Worm (Caenorhabditis elegans): Measurements from ENCODE around the gene par-5.

The par-5 gene

DNA sequence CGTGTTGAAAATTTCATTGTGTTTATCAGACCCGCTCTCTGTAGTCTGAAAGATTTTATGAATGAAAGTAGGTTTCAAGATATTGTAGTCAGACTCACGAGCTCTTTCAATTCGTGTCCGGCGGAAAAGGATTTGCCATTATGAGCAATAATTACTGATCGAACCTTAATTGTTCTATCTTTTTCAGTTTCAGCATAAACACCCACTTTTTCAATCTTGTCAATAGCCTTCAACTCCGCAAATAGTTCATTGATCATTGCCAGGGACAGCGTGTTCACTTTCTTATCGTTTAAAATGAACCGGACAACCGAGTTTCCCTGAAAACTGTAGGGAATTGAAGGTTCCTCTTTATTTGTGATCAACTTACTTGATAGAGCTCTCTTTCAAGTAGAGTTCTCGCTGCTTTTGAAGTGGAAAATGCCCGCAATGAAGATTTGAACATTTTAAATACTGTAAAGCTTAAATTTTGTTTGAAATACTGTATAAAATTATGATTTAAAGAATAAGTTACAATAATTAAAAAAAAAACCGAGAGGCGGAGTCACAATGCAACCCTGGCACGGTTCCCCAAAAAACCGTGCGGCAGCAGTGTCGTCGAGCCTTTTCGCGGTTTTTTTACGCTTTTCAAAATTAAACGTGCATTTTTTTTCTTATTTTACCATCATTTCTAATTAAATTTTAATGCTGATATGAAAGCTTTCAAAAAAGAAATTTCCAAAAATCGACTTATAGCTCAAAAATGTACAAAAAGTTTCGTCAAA is 34.4 kb upstream of the par-5 start, which contains the start of gene ech-2:
Gene ech-2 (minus strand): TSS at position 452 of the 761 bp plus-strand sequence.
- no peak for TF ChIP-seq lir-1 (GFP tag; conservative IDR thresholded peaks at IDR 0.05)
- no peak for TF ChIP-seq T07F8.4 (tag; optimal IDR thresholded peaks at IDR 0.05)
- no peak for TF ChIP-seq chd-7 (tag; optimal IDR thresholded peaks at IDR 0.05)
- no peak for TF ChIP-seq ztf-18 (tag; optimal IDR thresholded peaks at IDR 0.05)
- no peak for TF ChIP-seq F39B2.1 (GFP tag; IDR thresholded peaks at IDR 0.05)
- TF ChIP-seq atf-7 (tag; optimal IDR thresholded peaks at IDR 0.05) = no peak
- no peak for TF ChIP-seq F57C9.4 (tag; optimal IDR thresholded peaks at IDR 0.05)
- no peak for TF ChIP-seq B0035.1 (tag; optimal IDR thresholded peaks at IDR 0.05)
- no peak for TF ChIP-seq let-526 (GFP tag; IDR thresholded peaks at IDR 0.05)
- TF ChIP-seq rcor-1 (GFP tag; IDR thresholded peaks at IDR 0.05) = no peak
- TF ChIP-seq lsy-27 (tag; optimal IDR thresholded peaks at IDR 0.05; ENCODE audit: borderline replicate concordance, insufficient read depth) = no peak
- TF ChIP-seq akir-1 (GFP tag; optimal IDR thresholded peaks at IDR 0.05) = no peak
- TF ChIP-seq F22D6.2 (tag; optimal IDR thresholded peaks at IDR 0.05) = no peak
- no peak for TF ChIP-seq ztf-3 (GFP tag; optimal IDR thresholded peaks at IDR 0.05)
- no peak for TF ChIP-seq F49E8.2 (tag; optimal IDR thresholded peaks at IDR 0.05; ENCODE audit: insufficient read depth)
- no peak for TF ChIP-seq nfyb-1 (GFP tag; IDR thresholded peaks at IDR 0.05)
- no peak for TF ChIP-seq ceh-58 (GFP tag; IDR thresholded peaks at IDR 0.05)
- no peak for TF ChIP-seq hrde-1 (tag; optimal IDR thresholded peaks at IDR 0.05; ENCODE audit: borderline replicate concordance)
- no peak for TF ChIP-seq mxl-1 (tag; optimal IDR thresholded peaks at IDR 0.05)
- TF ChIP-seq snpc-1.1 (tag; optimal IDR thresholded peaks at IDR 0.05; ENCODE audit: insufficient read depth) = no peak
- TF ChIP-seq madf-10 (tag; optimal IDR thresholded peaks at IDR 0.05) = no peak
- TF ChIP-seq hlh-26 (GFP tag; conservative IDR thresholded peaks at IDR 0.05) = no peak
- TF ChIP-seq lin-54 (GFP tag; optimal IDR thresholded peaks at IDR 0.05) = peak; percentile 7
- no peak for TF ChIP-seq B0336.3 (GFP tag; IDR thresholded peaks at IDR 0.05)
- TF ChIP-seq pha-4 (tag; optimal IDR thresholded peaks at IDR 0.05) = no peak
- TF ChIP-seq tbp1 (GFP tag; optimal IDR thresholded peaks at IDR 0.05) = no peak
- TF ChIP-seq mcd-1 (GFP tag; IDR thresholded peaks at IDR 0.05) = peak; percentile 45
- no peak for TF ChIP-seq zim-3 (tag; optimal IDR thresholded peaks at IDR 0.05)
- TF ChIP-seq ceh-27 (GFP tag; optimal IDR thresholded peaks at IDR 0.05) = no peak
- TF ChIP-seq F57A8.1 (GFP tag; optimal IDR thresholded peaks at IDR 0.05) = no peak
- no peak for TF ChIP-seq egl-18 (GFP tag; IDR thresholded peaks at IDR 0.05)
- no peak for TF ChIP-seq cebp-1 (GFP tag; IDR thresholded peaks at IDR 0.05)
- TF ChIP-seq cebp-1 (tag; optimal IDR thresholded peaks at IDR 0.05) = no peak
- no peak for TF ChIP-seq ceh-79 (tag; optimal IDR thresholded peaks at IDR 0.05)
- no peak for TF ChIP-seq unc-130 (GFP tag; optimal IDR thresholded peaks at IDR 0.05)
- TF ChIP-seq let-607 (tag; optimal IDR thresholded peaks at IDR 0.05) = no peak
- no peak for TF ChIP-seq C06A6.2 (GFP tag; conservative IDR thresholded peaks at IDR 0.05)
- peak; percentile 66 for TF ChIP-seq efl-1 (GFP tag; optimal IDR thresholded peaks at IDR 0.05)
- no peak for TF ChIP-seq ccch-3 (GFP tag; optimal IDR thresholded peaks at IDR 0.05)
- TF ChIP-seq lin-40 (tag; optimal IDR thresholded peaks at IDR 0.05) = no peak
- TF ChIP-seq Y67H2A.10 (GFP tag; conservative IDR thresholded peaks at IDR 0.05) = no peak
- no peak for TF ChIP-seq egrh-3 (GFP tag; IDR thresholded peaks at IDR 0.05)
- TF ChIP-seq bed-2 (GFP tag; IDR thresholded peaks at IDR 0.05) = no peak
- TF ChIP-seq ztf-26 (tag; optimal IDR thresholded peaks at IDR 0.05) = no peak
- no peak for TF ChIP-seq aptf-3 (GFP tag; IDR thresholded peaks at IDR 0.05)
- TF ChIP-seq ztf-6 (GFP tag; IDR thresholded peaks at IDR 0.05) = no peak
- no peak for TF ChIP-seq ceh-91 (GFP tag; IDR thresholded peaks at IDR 0.05)
- TF ChIP-seq gei-17 (GFP tag; optimal IDR thresholded peaks at IDR 0.05) = no peak

Data from whole organism, young adult.